Fruit fly (Drosophila melanogaster): Measurements from ENCODE around the gene SA2.
A peak's percentile ranks its signal among the peaks of the same experiment; 100 is the strongest.

The SA2 gene

dm6 chr3L:1401364-1401978, 36.2 kb downstream of the SA2 start (continued):
- TF ChIP-seq Stat92E (GFP tag; optimal IDR thresholded peaks at IDR 0.05) = peak in 1 of 3 experiments; percentile 53
- no peak for TF ChIP-seq dpn (GFP tag; optimal IDR thresholded peaks at IDR 0.05)
- 0 out of 2 replicates have a peak, but pooled peaks have one; percentile 22 for TF ChIP-seq CG2129 (GFP tag; IDR thresholded peaks at IDR 0.05; ENCODE audit: partially characterized antibody)
- TF ChIP-seq CG34224 (GFP tag; IDR thresholded peaks at IDR 0.05; ENCODE audit: partially characterized antibody) = 0 out of 3 replicates have a peak, but pooled peaks have one; percentile 31
- TF ChIP-seq otp (GFP tag; IDR thresholded peaks at IDR 0.05) = no peak
- no peak for TF ChIP-seq Lpt (GFP tag; optimal IDR thresholded peaks at IDR 0.05)
- TF ChIP-seq lola (GFP tag; optimal IDR thresholded peaks at IDR 0.05) = no peak
- peak; percentile 20; the same call in 1 of the 2 replicates for TF ChIP-seq stc (GFP tag; IDR thresholded peaks at IDR 0.05)
- TF ChIP-seq CG12391 (tag; optimal IDR thresholded peaks at IDR 0.05) = no peak
- TF ChIP-seq CG7357 (GFP tag; IDR thresholded peaks at IDR 0.05) = no peak
- TF ChIP-seq row (GFP tag; IDR thresholded peaks at IDR 0.05) = no peak
- no peak for TF ChIP-seq Aef1 (GFP tag; IDR thresholded peaks at IDR 0.05)
- peak; percentile 32; the same call in 2 of the 3 replicates for TF ChIP-seq Opbp (GFP tag; IDR thresholded peaks at IDR 0.05; ENCODE audit: partially characterized antibody)
- TF ChIP-seq slou (GFP tag; optimal IDR thresholded peaks at IDR 0.05) = no peak
- TF ChIP-seq CG12299 (tag; optimal IDR thresholded peaks at IDR 0.05) = no peak
- no peak for TF ChIP-seq CG18599 (GFP tag; optimal IDR thresholded peaks at IDR 0.05)
- TF ChIP-seq pfk (GFP tag; optimal IDR thresholded peaks at IDR 0.05) = no peak
- TF ChIP-seq Ets97D (GFP tag; optimal IDR thresholded peaks at IDR 0.05) = no peak
- TF ChIP-seq CG16815 (GFP tag; optimal IDR thresholded peaks at IDR 0.05) = no peak
- no peak for TF ChIP-seq mirr (GFP tag; optimal IDR thresholded peaks at IDR 0.05)
- TF ChIP-seq CG15601 (tag; optimal IDR thresholded peaks at IDR 0.05) = no peak
- TF ChIP-seq CG31441 (GFP tag; IDR thresholded peaks at IDR 0.05) = no peak
- no peak for TF ChIP-seq CG2202 (tag; optimal IDR thresholded peaks at IDR 0.05)
- TF ChIP-seq grn (GFP tag; optimal IDR thresholded peaks at IDR 0.05) = no peak
- TF ChIP-seq zen2 (GFP tag; IDR thresholded peaks at IDR 0.05; ENCODE audit: partially characterized antibody) = peak; percentile 45; the same call in 1 of the 3 replicates
- TF ChIP-seq maf-S (GFP tag; optimal IDR thresholded peaks at IDR 0.05) = no peak
- no peak for TF ChIP-seq CG1792 (GFP tag; optimal IDR thresholded peaks at IDR 0.05)
- TF ChIP-seq CG18262 (tag; optimal IDR thresholded peaks at IDR 0.05) = peak; percentile 14
- 0 out of 2 replicates have a peak, but pooled peaks have one; percentile 48 for TF ChIP-seq nerfin-2 (GFP tag; IDR thresholded peaks at IDR 0.05; ENCODE audit: partially characterized antibody)
- no peak for TF ChIP-seq CG11723 (GFP tag; optimal IDR thresholded peaks at IDR 0.05)
- no peak for TF ChIP-seq YL-1 (GFP tag; optimal IDR thresholded peaks at IDR 0.05)
- no peak for TF ChIP-seq CG2889 (GFP tag; IDR thresholded peaks at IDR 0.05)
- peak; percentile 50 for TF ChIP-seq Bgb (GFP tag; IDR thresholded peaks at IDR 0.05; ENCODE audit: partially characterized antibody)
- TF ChIP-seq CG9727 (GFP tag; optimal IDR thresholded peaks at IDR 0.05) = no peak
- no peak for TF ChIP-seq hb (GFP tag; IDR thresholded peaks at IDR 0.05; ENCODE audit: partially characterized antibody)
- TF ChIP-seq CG43689 (GFP tag; IDR thresholded peaks at IDR 0.05) = no peak
- no peak for TF ChIP-seq Sox100B (GFP tag; optimal IDR thresholded peaks at IDR 0.05)
- no peak for TF ChIP-seq CG12155 (GFP tag; optimal IDR thresholded peaks at IDR 0.05)
- peak; percentile 33; the same call in 1 of the 2 replicates for TF ChIP-seq unc-4 (GFP tag; IDR thresholded peaks at IDR 0.05; ENCODE audit: partially characterized antibody)
- TF ChIP-seq fd102C (GFP tag; optimal IDR thresholded peaks at IDR 0.05) = no peak
- TF ChIP-seq crc (GFP tag; optimal IDR thresholded peaks at IDR 0.05) = no peak
- no peak for TF ChIP-seq CG10654 (GFP tag; optimal IDR thresholded peaks at IDR 0.05)
- no peak for TF ChIP-seq CG6683 (GFP tag; optimal IDR thresholded peaks at IDR 0.05)
- no peak for TF ChIP-seq CG1233 (GFP tag; optimal IDR thresholded peaks at IDR 0.05)
- no peak for TF ChIP-seq CG6175 (GFP tag; IDR thresholded peaks at IDR 0.05)
- no peak for TF ChIP-seq prd (optimal IDR thresholded peaks at IDR 0.05)
- TF ChIP-seq prd (GFP tag; IDR thresholded peaks at IDR 0.05) = no peak
- no peak for TF ChIP-seq CG11456 (GFP tag; IDR thresholded peaks at IDR 0.05)
- no peak for TF ChIP-seq CG6689 (GFP tag; IDR thresholded peaks at IDR 0.05)
